Fruit fly (Drosophila melanogaster) whole organism, embryonic: ENCODE data around the gene Frmd5.

Experiments
- B-H1 ChIP-seq: fragments of 200-800 bp; sonication (Bioruptor generic); IDR thresholded peaks from 3 replicates; pipeline ENCODE4 v1.3.6; 2022; ENCODE audit warnings: missing biosample characterization, missing genetic modification characterization
- CG10543 ChIP-seq: fragments of 200-800 bp; sonication (Bioruptor generic); optimal IDR thresholded peaks from 3 replicates; lab custom pipeline; 2017; ENCODE audit warnings: missing biosample characterization, mild to moderate bottlenecking, missing genetic modification characterization, moderate library complexity
- CG10979 ChIP-seq: fragments of 200-800 bp; sonication (Bioruptor generic); optimal IDR thresholded peaks from 2 replicates; lab custom pipeline; 2018; ENCODE audit warnings: missing biosample characterization, mild to moderate bottlenecking, missing genetic modification characterization, moderate library complexity
- CG11085 ChIP-seq: fragments of 200-800 bp; sonication (Bioruptor generic); IDR thresholded peaks from 2 replicates; pipeline ENCODE4 v1.3.6; 2022; ENCODE audit warnings: missing biosample characterization, missing genetic modification characterization
- CG13123 ChIP-seq: fragments of 200-800 bp; sonication (Bioruptor generic); optimal IDR thresholded peaks from 2 replicates; lab custom pipeline; 2016; ENCODE audit warnings: missing biosample characterization, missing genetic modification characterization
- CG1832 ChIP-seq: fragments of 200-800 bp; sonication (Bioruptor generic); optimal IDR thresholded peaks from 2 replicates; lab custom pipeline; 2017; ENCODE audit warnings: missing biosample characterization, mild to moderate bottlenecking, missing genetic modification characterization, inconsistent platforms
- CG18619 ChIP-seq: fragments of 200-800 bp; sonication (Bioruptor generic); optimal IDR thresholded peaks from 3 replicates; lab custom pipeline; 2017; ENCODE audit warnings: missing biosample characterization, mild to moderate bottlenecking, missing genetic modification characterization
- CG31365 ChIP-seq: fragments of 200-800 bp; sonication (Bioruptor generic); optimal IDR thresholded peaks from 2 replicates; lab custom pipeline; 2018; ENCODE audit warnings: missing biosample characterization, mild to moderate bottlenecking, missing genetic modification characterization
- CG4617 ChIP-seq: fragments of 200-800 bp; sonication (Bioruptor generic); optimal IDR thresholded peaks from 3 replicates; lab custom pipeline; 2016; ENCODE audit warnings: missing biosample characterization, missing genetic modification characterization, borderline replicate concordance
- CG8388 ChIP-seq: fragments of 200-800 bp; sonication (Bioruptor generic); optimal IDR thresholded peaks from 2 replicates; lab custom pipeline; 2019; ENCODE audit warnings: missing biosample characterization, mild to moderate bottlenecking, missing genetic modification characterization, moderate library complexity
- CG8765 ChIP-seq: fragments of 200-800 bp; sonication (Bioruptor generic); IDR thresholded peaks from 2 replicates; pipeline ENCODE4 v1.3.6; 2022; ENCODE audit warnings: missing biosample characterization, missing genetic modification characterization
- Dek ChIP-seq: fragments of 200-800 bp; sonication (Bioruptor generic); optimal IDR thresholded peaks from 3 replicates; lab custom pipeline; 2019; ENCODE audit warnings: missing biosample characterization, mild to moderate bottlenecking, missing genetic modification characterization, moderate library complexity
- Dfd ChIP-seq, 2 experiments: fragments of >200 bp; optimal IDR thresholded peaks; 2 replicates each; lab custom pipeline; 2017; ENCODE audit warnings: missing biosample characterization in 2 of 2, missing genetic modification characterization in 2 of 2
- Doc2 ChIP-seq: fragments of 200-800 bp; sonication (Bioruptor generic); IDR thresholded peaks from 2 replicates; pipeline ENCODE4 v1.3.6; 2022; ENCODE audit warnings: missing biosample characterization, missing genetic modification characterization
- Dref ChIP-seq: fragments of 200-800 bp; sonication (Bioruptor generic); IDR thresholded peaks from 2 replicates; pipeline ENCODE4 v1.3.6; 2022; ENCODE audit warnings: missing biosample characterization, missing genetic modification characterization
- H15 ChIP-seq: fragments of 200-800 bp; sonication (Bioruptor generic); IDR thresholded peaks from 3 replicates; pipeline ENCODE4 v1.3.6; 2022; ENCODE audit warnings: missing biosample characterization, missing genetic modification characterization
- HLH54F ChIP-seq: fragments of 200-800 bp; sonication (Bioruptor generic); optimal IDR thresholded peaks from 3 replicates; lab custom pipeline; 2016; ENCODE audit warnings: missing biosample characterization, missing genetic modification characterization
- Lim3 ChIP-seq: fragments of 200-800 bp; sonication (Bioruptor generic); IDR thresholded peaks from 2 replicates; pipeline ENCODE4 v1.3.6; 2022; ENCODE audit warnings: missing biosample characterization, missing genetic modification characterization
- MBD-R2 ChIP-seq: fragments of 200-800 bp; sonication (Bioruptor generic); IDR thresholded peaks from 2 replicates; pipeline ENCODE4 v1.3.6; 2022; ENCODE audit warnings: missing biosample characterization, missing genetic modification characterization
- Med ChIP-seq: fragments of 200-800 bp; sonication (Bioruptor generic); peaks from one replicate; lab custom pipeline; 2016; ENCODE audit warnings: missing biosample characterization, missing genetic modification characterization, mild to moderate bottlenecking, inconsistent platforms, moderate library complexity
- Nf-YA ChIP-seq: fragments of 200-800 bp; sonication (Bioruptor generic); IDR thresholded peaks from 2 replicates; pipeline ENCODE4 v1.3.6; 2022; ENCODE audit warnings: missing biosample characterization, missing genetic modification characterization
- Poxn ChIP-seq: fragments of 200-800 bp; sonication (Bioruptor generic); IDR thresholded peaks from 2 replicates; pipeline ENCODE4 v1.3.6; 2022; ENCODE audit warnings: missing biosample characterization, missing genetic modification characterization
- Trl ChIP-seq, 3 experiments: fragments of >200 bp in 2 of 3; fragments of 200-800 bp in 1 of 3; sonication (Bioruptor generic) in 1 of 3; optimal IDR thresholded peaks; 2 replicates in 1 of 3; 3 replicates in 2 of 3; lab custom pipeline; 2016 to 2017; ENCODE audit warnings: missing biosample characterization in 1 of 3, missing genetic modification characterization in 1 of 3
- Xbp1 ChIP-seq: fragments of 200-800 bp; sonication (Bioruptor generic); optimal IDR thresholded peaks from 3 replicates; lab custom pipeline; 2016; ENCODE audit warnings: missing biosample characterization, mild to moderate bottlenecking, missing genetic modification characterization
- aop ChIP-seq: fragments of 200-800 bp; sonication (Bioruptor generic); IDR thresholded peaks from 2 replicates; pipeline ENCODE4 v1.3.6; 2022; ENCODE audit warnings: missing biosample characterization, missing genetic modification characterization
- ap ChIP-seq: fragments of 200-800 bp; sonication (Bioruptor generic); IDR thresholded peaks from 2 replicates; pipeline ENCODE4 v1.3.6; 2022; ENCODE audit warnings: missing biosample characterization, missing genetic modification characterization
- ato ChIP-seq: fragments of 200-800 bp; sonication (Bioruptor generic); IDR thresholded peaks from 2 replicates; pipeline ENCODE4 v1.3.6; 2022; ENCODE audit warnings: missing biosample characterization, missing genetic modification characterization; ENCODE audit not compliant: partially characterized antibody
- btn ChIP-seq: fragments of 200-800 bp; sonication (Bioruptor generic); optimal IDR thresholded peaks from 2 replicates; lab custom pipeline; 2016; ENCODE audit warnings: missing biosample characterization, missing genetic modification characterization
- cad ChIP-seq: fragments of >200 bp; optimal IDR thresholded peaks from 2 replicates; lab custom pipeline; 2017; ENCODE audit warnings: missing biosample characterization, missing genetic modification characterization
- chif ChIP-seq, 2 experiments: fragments of 200-800 bp; sonication (Bioruptor generic); optimal IDR thresholded peaks; 3 replicates each; lab custom pipeline; 2016; ENCODE audit warnings: missing biosample characterization in 2 of 2, missing genetic modification characterization in 2 of 2
- ci ChIP-seq: fragments of 200-800 bp; sonication (Bioruptor generic); IDR thresholded peaks from 3 replicates; pipeline ENCODE4 v1.3.6; 2022; ENCODE audit warnings: missing biosample characterization, missing genetic modification characterization
- dmrt99B ChIP-seq: fragments of 200-800 bp; sonication (Bioruptor generic); optimal IDR thresholded peaks from 2 replicates; lab custom pipeline; 2018; ENCODE audit warnings: missing biosample characterization, mild to moderate bottlenecking, missing genetic modification characterization, moderate library complexity
- ems ChIP-seq: fragments of 200-800 bp; sonication (Bioruptor generic); optimal IDR thresholded peaks from 3 replicates; lab custom pipeline; 2016; ENCODE audit warnings: missing biosample characterization, missing genetic modification characterization
- ewg ChIP-seq: fragments of 200-800 bp; sonication (Bioruptor generic); optimal IDR thresholded peaks from 3 replicates; lab custom pipeline; 2017; ENCODE audit warnings: mild to moderate bottlenecking, missing biosample characterization, missing genetic modification reagents, missing genetic modification characterization
- gcm ChIP-seq: fragments of 200-800 bp; sonication (Bioruptor generic); optimal IDR thresholded peaks from 2 replicates; lab custom pipeline; 2019; ENCODE audit warnings: missing biosample characterization, mild to moderate bottlenecking, missing genetic modification characterization, moderate library complexity
- hth ChIP-seq: fragments of >200 bp; optimal IDR thresholded peaks from 2 replicates; lab custom pipeline; 2017; ENCODE audit warnings: inconsistent platforms
- inv ChIP-seq: fragments of 200-800 bp; sonication (Bioruptor generic); IDR thresholded peaks from 2 replicates; pipeline ENCODE4 v1.3.6; 2022; ENCODE audit warnings: missing biosample characterization, missing genetic modification characterization; ENCODE audit not compliant: partially characterized antibody
- kah ChIP-seq: fragments of 200-800 bp; sonication (Bioruptor generic); optimal IDR thresholded peaks from 2 replicates; lab custom pipeline; 2018; ENCODE audit warnings: missing biosample characterization, mild to moderate bottlenecking, missing genetic modification characterization
- kni ChIP-seq: fragments of 200-800 bp; sonication (Bioruptor generic); optimal IDR thresholded peaks from 3 replicates; lab custom pipeline; 2017; ENCODE audit warnings: mild to moderate bottlenecking, missing biosample characterization, missing genetic modification reagents, missing genetic modification characterization
- pum ChIP-seq: fragments of 200-800 bp; sonication (Bioruptor generic); optimal IDR thresholded peaks from 2 replicates; lab custom pipeline; 2016; ENCODE audit warnings: missing biosample characterization, missing genetic modification characterization
- tin ChIP-seq: fragments of 200-800 bp; sonication (Bioruptor generic); optimal IDR thresholded peaks from 3 replicates; lab custom pipeline; 2016; ENCODE audit warnings: missing biosample characterization, missing genetic modification characterization
- tio ChIP-seq: fragments of 200-800 bp; sonication (Bioruptor generic); optimal IDR thresholded peaks from 2 replicates; lab custom pipeline; 2017; ENCODE audit warnings: missing biosample characterization, missing genetic modification characterization, inconsistent platforms
- tll ChIP-seq, 2 experiments: fragments of 200-800 bp in 1 of 2; fragments of >200 bp in 1 of 2; sonication (Bioruptor generic) in 1 of 2; optimal IDR thresholded peaks; 2 replicates each; lab custom pipeline; 2017 to 2019; ENCODE audit warnings: missing biosample characterization in 2 of 2, missing genetic modification characterization in 2 of 2, mild to moderate bottlenecking in 1 of 2, moderate library complexity in 1 of 2
- tna ChIP-seq: fragments of 200-800 bp; sonication (Bioruptor generic); IDR thresholded peaks from 2 replicates; pipeline ENCODE4 v1.3.6; 2022; ENCODE audit warnings: missing biosample characterization, missing genetic modification characterization; ENCODE audit not compliant: partially characterized antibody
- unpg ChIP-seq: fragments of 200-800 bp; sonication (Bioruptor generic); optimal IDR thresholded peaks from 3 replicates; lab custom pipeline; 2018; ENCODE audit warnings: missing biosample characterization, mild to moderate bottlenecking, missing genetic modification characterization, moderate library complexity
- vfl ChIP-seq: fragments of 200-800 bp; sonication (Bioruptor generic); optimal IDR thresholded peaks from 2 replicates; lab custom pipeline; 2016; ENCODE audit warnings: missing biosample characterization, missing genetic modification characterization
- vvl ChIP-seq: fragments of 200-800 bp; sonication (Bioruptor generic); IDR thresholded peaks from 2 replicates; pipeline ENCODE4 v1.3.6; 2022; ENCODE audit warnings: missing biosample characterization, missing genetic modification characterization
- zen ChIP-seq: fragments of 200-800 bp; sonication (Bioruptor generic); optimal IDR thresholded peaks from 3 replicates; lab custom pipeline; 2018; ENCODE audit warnings: missing biosample characterization, mild to moderate bottlenecking, missing genetic modification characterization, moderate library complexity
- zf30C ChIP-seq: fragments of 200-800 bp; sonication (Bioruptor generic); optimal IDR thresholded peaks from 3 replicates; lab custom pipeline; 2018; ENCODE audit warnings: missing biosample characterization, mild to moderate bottlenecking, missing genetic modification characterization

The Frmd5 gene

DNA sequence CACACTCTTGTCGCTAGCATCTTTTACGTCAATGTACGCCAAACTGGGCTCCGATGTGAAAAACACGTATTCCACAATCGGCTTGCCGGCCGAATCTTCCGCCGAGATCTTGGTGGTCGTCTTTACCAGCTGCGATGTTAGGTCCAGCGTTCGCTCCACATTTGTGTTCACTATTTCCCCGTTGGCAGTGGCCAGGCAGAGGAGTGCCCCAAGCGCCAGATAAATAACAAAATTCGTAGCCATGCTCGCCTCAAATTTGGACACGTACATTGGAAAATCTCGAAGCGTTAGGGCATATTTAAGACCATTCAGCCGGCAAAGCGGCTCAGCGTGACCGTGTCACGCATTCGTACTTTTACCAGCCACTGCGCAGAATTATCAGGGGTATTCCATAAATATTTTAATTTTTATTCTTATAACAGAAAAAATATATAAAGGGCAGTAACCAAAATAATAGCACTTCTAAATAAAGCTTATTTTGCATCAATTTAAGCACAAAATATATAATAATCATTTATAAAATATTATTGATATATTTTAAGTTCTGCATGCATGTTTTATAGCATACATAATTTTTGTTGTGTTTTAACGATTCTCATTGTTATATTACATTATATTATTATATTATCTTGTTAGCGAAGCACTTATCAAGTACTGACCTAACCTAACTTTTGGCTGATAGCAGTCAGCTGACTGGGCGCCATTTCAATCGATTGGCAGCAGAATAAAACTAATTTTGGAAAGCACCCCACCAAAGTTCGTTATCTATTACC is 31.4 kb downstream of the Frmd5 start, which contains the start of the genes CG33303 and dpr19 (continued):
- no peak for TF ChIP-seq CG10543 (GFP tag; lab: Kevin White, UChicago)
- TF ChIP-seq vvl = peak; percentile 83
- TF ChIP-seq ap (GFP tag; lab: Robert Waterston, UW) = peak; percentile 67
- no peak for TF ChIP-seq Poxn (GFP tag; lab: Robert Waterston, UW)
- TF ChIP-seq MBD-R2 (GFP tag; lab: Robert Waterston, UW) = peak; percentile 78
- TF ChIP-seq zf30C (GFP tag; lab: Kevin White, UChicago) = no peak
- TF ChIP-seq Dref (GFP tag; lab: Robert Waterston, UW) = no peak
- TF ChIP-seq CG10979 (tag; lab: Kevin White, UChicago) = peak; percentile 84
- TF ChIP-seq HLH54F (GFP tag; lab: Kevin White, UChicago) = no peak
- peak; percentile 80 for TF ChIP-seq dmrt99B (tag; lab: Kevin White, UChicago)
- TF ChIP-seq Dfd (GFP tag; optimal IDR thresholded peaks at IDR 0.05; lab: Kevin White, UChicago) = no peak
- TF ChIP-seq Doc2 = no peak
- TF ChIP-seq ems = no peak
- no peak for TF ChIP-seq CG31365 (tag; lab: Kevin White, UChicago)
- TF ChIP-seq gcm (GFP tag; lab: Kevin White, UChicago) = peak; percentile 83
- TF ChIP-seq CG4617 = peak; percentile 75
- no peak for TF ChIP-seq tll (GFP tag; optimal IDR thresholded peaks at IDR 0.05; lab: Kevin White, UChicago)
- no peak for TF ChIP-seq ato (GFP tag; lab: Robert Waterston, UW)
- TF ChIP-seq zen = peak; percentile 64
- TF ChIP-seq Dek (tag; lab: Kevin White, UChicago) = peak; percentile 83
- TF ChIP-seq H15 (GFP tag; lab: Robert Waterston, UW) = no peak
- no peak for TF ChIP-seq pum (GFP tag; lab: Kevin White, UChicago)
- no peak for TF ChIP-seq tna (GFP tag; lab: Robert Waterston, UW)
- no peak for TF ChIP-seq chif (GFP tag; optimal IDR thresholded peaks at IDR 0.05; lab: Kevin White, UChicago)
- TF ChIP-seq CG18619 (GFP tag; lab: Kevin White, UChicago) = peak; percentile 68
- TF ChIP-seq aop (GFP tag; lab: Robert Waterston, UW) = no peak
- peak; percentile 86 for TF ChIP-seq CG8388
- no peak for TF ChIP-seq cad (GFP tag; lab: Kevin White, UChicago)
- peak; percentile 50 for TF ChIP-seq CG13123 (GFP tag; lab: Kevin White, UChicago)
- TF ChIP-seq ewg = peak; percentile 31
- TF ChIP-seq tio = no peak
- TF ChIP-seq ci = peak; percentile 73; the same call in 2 of the 3 replicates
- TF ChIP-seq CG8765 = no peak
- TF ChIP-seq btn = no peak
- TF ChIP-seq vfl (GFP tag; lab: Kevin White, UChicago) = no peak
- TF ChIP-seq B-H1 (GFP tag; lab: Robert Waterston, UW) = peak; percentile 27; the same call in 1 of the 3 replicates
- peak; percentile 68 for TF ChIP-seq Med (GFP tag; lab: Kevin White, UChicago)
- TF ChIP-seq kni = no peak
- TF ChIP-seq inv = no peak
- TF ChIP-seq CG11085 = no peak
- TF ChIP-seq hth (lab: Kevin White, UChicago) = no peak
- TF ChIP-seq unpg (GFP tag; lab: Kevin White, UChicago) = peak; percentile 86
- no peak for TF ChIP-seq CG1832 (GFP tag; lab: Kevin White, UChicago)
- peak; percentile 76 for TF ChIP-seq Xbp1 (GFP tag; lab: Kevin White, UChicago)
- TF ChIP-seq kah = peak; percentile 69
- TF ChIP-seq Nf-YA = no peak
- no peak for TF ChIP-seq Trl (optimal IDR thresholded peaks at IDR 0.05; lab: Kevin White, UChicago)
- TF ChIP-seq Trl (GFP tag; optimal IDR thresholded peaks at IDR 0.05; lab: Kevin White, UChicago) = no peak
- TF ChIP-seq Lim3 = no peak
- peak; percentile 54 for TF ChIP-seq tin (GFP tag; lab: Kevin White, UChicago)
